Fruit fly (Drosophila melanogaster): Measurements from ENCODE around the gene nSyb.

Gene nSyb

dm6 chr3L:1587140-1587849, 50.3 kb downstream of the nSyb start (continued):
- TF ChIP-seq Mrtf (GFP tag; IDR thresholded peaks at IDR 0.05) = peak; percentile 92
- no peak for TF ChIP-seq unc-4 (GFP tag; IDR thresholded peaks at IDR 0.05; ENCODE audit: partially characterized antibody)
- peak; percentile 76 for TF ChIP-seq CG11560 (tag; IDR thresholded peaks at IDR 0.05)
- TF ChIP-seq br (optimal IDR thresholded peaks at IDR 0.05) = no peak
- peak; percentile 56 for TF ChIP-seq CG17802 (tag; optimal IDR thresholded peaks at IDR 0.05)
- peak; percentile 74 for TF ChIP-seq CG10979 (tag; optimal IDR thresholded peaks at IDR 0.05)
- 0 out of 2 replicates have a peak, but pooled peaks have one; percentile 35 for TF ChIP-seq Poxn (GFP tag; IDR thresholded peaks at IDR 0.05)
- peak; percentile 61 for TF ChIP-seq disco-r (GFP tag; optimal IDR thresholded peaks at IDR 0.05)
- TF ChIP-seq emc (GFP tag; optimal IDR thresholded peaks at IDR 0.05) = peak; percentile 65
- TF ChIP-seq slp2 (GFP tag; optimal IDR thresholded peaks at IDR 0.05) = peak; percentile 60
- peak; percentile 78 for TF ChIP-seq Ravus (GFP tag; IDR thresholded peaks at IDR 0.05)
- peak; percentile 51 for TF ChIP-seq CG18476 (GFP tag; optimal IDR thresholded peaks at IDR 0.05)
- TF ChIP-seq wek (GFP tag; optimal IDR thresholded peaks at IDR 0.05) = peak; percentile 58
- peak; percentile 56 for TF ChIP-seq CG10267 (tag; optimal IDR thresholded peaks at IDR 0.05)
- peak; percentile 44 for TF ChIP-seq Asciz (GFP tag; optimal IDR thresholded peaks at IDR 0.05)
- TF ChIP-seq klu (GFP tag; IDR thresholded peaks at IDR 0.05) = peak; percentile 58
- TF ChIP-seq Sry-β (GFP tag; optimal IDR thresholded peaks at IDR 0.05) = no peak
- no peak for TF ChIP-seq CG15073 (GFP tag; optimal IDR thresholded peaks at IDR 0.05)
- peak; percentile 64 for TF ChIP-seq CG10321 (GFP tag; IDR thresholded peaks at IDR 0.05)
- peak; percentile 69 for TF ChIP-seq dati (GFP tag; IDR thresholded peaks at IDR 0.05)
- TF ChIP-seq CG1529 (GFP tag; optimal IDR thresholded peaks at IDR 0.05) = peak; percentile 22
- peak; percentile 94 for TF ChIP-seq mam (GFP tag; optimal IDR thresholded peaks at IDR 0.05)
- TF ChIP-seq Meics (GFP tag; optimal IDR thresholded peaks at IDR 0.05) = peak; percentile 83
- peak; percentile 89 for TF ChIP-seq chm (GFP tag; IDR thresholded peaks at IDR 0.05)
- peak; percentile 90 for TF ChIP-seq CG9817 (tag; optimal IDR thresholded peaks at IDR 0.05)
- TF ChIP-seq CG6683 (GFP tag; optimal IDR thresholded peaks at IDR 0.05) = peak; percentile 55
- no peak for TF ChIP-seq NC2α (GFP tag; optimal IDR thresholded peaks at IDR 0.05)
- TF ChIP-seq pan (optimal IDR thresholded peaks at IDR 0.05) = no peak
- TF ChIP-seq pan (GFP tag; optimal IDR thresholded peaks at IDR 0.05 in 1 of 2, IDR thresholded peaks at IDR 0.05 in 1 of 2) = peak in 1 of 2 experiments; percentile 89
- peak; percentile 91 for TF ChIP-seq CG32532 (GFP tag; IDR thresholded peaks at IDR 0.05)
- peak; percentile 84 for TF ChIP-seq CG11247 (GFP tag; IDR thresholded peaks at IDR 0.05)
- peak; percentile 58 for TF ChIP-seq nerfin-1 (tag; optimal IDR thresholded peaks at IDR 0.05)
- TF ChIP-seq cato (GFP tag; optimal IDR thresholded peaks at IDR 0.05; ENCODE audit: borderline replicate concordance) = peak; percentile 12
- peak; percentile 33; the same call in 1 of the 2 replicates for TF ChIP-seq Dref (GFP tag; IDR thresholded peaks at IDR 0.05)
- TF ChIP-seq sima (GFP tag; optimal IDR thresholded peaks at IDR 0.05) = peak; percentile 60
- peak; percentile 64 for TF ChIP-seq slou (GFP tag; optimal IDR thresholded peaks at IDR 0.05)
- no peak for TF ChIP-seq hth (optimal IDR thresholded peaks at IDR 0.05)
- no peak for TF ChIP-seq gcm (GFP tag; optimal IDR thresholded peaks at IDR 0.05)
- peak; percentile 78; the same call in 2 of the 3 replicates for TF ChIP-seq Optix (GFP tag; IDR thresholded peaks at IDR 0.05)
- TF ChIP-seq bigmax (GFP tag; optimal IDR thresholded peaks at IDR 0.05) = no peak
- peak; percentile 42 for TF ChIP-seq CG16815 (GFP tag; optimal IDR thresholded peaks at IDR 0.05)
- peak; percentile 86 for TF ChIP-seq CG17359 (tag; optimal IDR thresholded peaks at IDR 0.05)
- peak; percentile 93 for TF ChIP-seq Ada2b (GFP tag; IDR thresholded peaks at IDR 0.05)
- no peak for TF ChIP-seq sna (GFP tag; IDR thresholded peaks at IDR 0.05; ENCODE audit: partially characterized antibody)
- no peak for TF ChIP-seq CG8478 (optimal IDR thresholded peaks at IDR 0.05)
- peak; percentile 58 for TF ChIP-seq twi (tag; optimal IDR thresholded peaks at IDR 0.05)
- TF ChIP-seq H15 (GFP tag; IDR thresholded peaks at IDR 0.05) = peak; percentile 85
- TF ChIP-seq scrt (GFP tag; optimal IDR thresholded peaks at IDR 0.05) = peak; percentile 66
- TF ChIP-seq E2f1 (GFP tag; IDR thresholded peaks at IDR 0.05) = peak; percentile 82
- TF ChIP-seq abd-A (tag; optimal IDR thresholded peaks at IDR 0.05) = no peak
- peak; percentile 72 for TF ChIP-seq Blimp-1 (GFP tag; optimal IDR thresholded peaks at IDR 0.05)
